Fruit fly (Drosophila melanogaster): ENCODE measurements around the gene CG31460.

Gene CG31460

DNA sequence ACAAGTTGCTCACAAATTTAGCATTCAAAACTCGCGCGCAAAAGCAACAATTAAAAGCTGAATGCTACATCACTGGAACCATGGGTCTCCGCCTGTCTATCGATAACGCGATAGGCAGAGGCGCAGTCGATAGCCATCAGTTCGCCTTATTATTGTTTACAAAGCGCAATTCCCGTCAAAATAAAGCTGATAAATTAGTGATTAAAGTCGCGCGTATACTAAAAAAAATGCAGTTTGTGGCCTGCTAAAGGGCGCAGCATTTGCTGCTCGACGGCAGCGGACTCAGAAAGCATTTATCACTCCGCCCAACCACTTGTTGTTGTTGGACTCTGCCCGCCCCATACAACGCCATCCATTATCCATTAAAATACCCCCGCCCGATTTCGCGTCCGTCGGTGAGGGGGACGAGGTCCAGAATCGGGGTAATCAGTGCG is 44.7 kb upstream of the CG31460 start, which contains the start of gene CG11737 (continued):
- TF ChIP-seq org-1 (GFP tag; optimal IDR thresholded peaks at IDR 0.05) (no peak), CG5953 (GFP tag; IDR thresholded peaks at IDR 0.05) (no peak), CG11093 (GFP tag; IDR thresholded peaks at IDR 0.05) (no peak), scrt (GFP tag; optimal IDR thresholded peaks at IDR 0.05) (peak; percentile 69), Atf3 (GFP tag; optimal IDR thresholded peaks at IDR 0.05) (no peak), ewg (GFP tag; optimal IDR thresholded peaks at IDR 0.05) (no peak), CG17912 (GFP tag; optimal IDR thresholded peaks at IDR 0.05) (no peak), CG6791 (GFP tag; IDR thresholded peaks at IDR 0.05; ENCODE audit: partially characterized antibody) (peak; percentile 82), Usf (GFP tag; optimal IDR thresholded peaks at IDR 0.05) (no peak), CG12219 (GFP tag; optimal IDR thresholded peaks at IDR 0.05) (no peak), trh (GFP tag; optimal IDR thresholded peaks at IDR 0.05) (no peak), CG14710 (tag; optimal IDR thresholded peaks at IDR 0.05) (no peak), CG18764 (GFP tag; optimal IDR thresholded peaks at IDR 0.05) (no peak), Sin3A (optimal IDR thresholded peaks at IDR 0.05) (peak; percentile 36), knrl (GFP tag; IDR thresholded peaks at IDR 0.05; ENCODE audit: partially characterized antibody) (peak; percentile 46), Mes4 (GFP tag; optimal IDR thresholded peaks at IDR 0.05) (no peak), CG8388 (GFP tag; optimal IDR thresholded peaks at IDR 0.05) (no peak), Six4 (GFP tag; optimal IDR thresholded peaks at IDR 0.05) (no peak), CG13424 (tag; optimal IDR thresholded peaks at IDR 0.05) (no peak), YL-1 (GFP tag; optimal IDR thresholded peaks at IDR 0.05) (peak; percentile 17), CG1602 (GFP tag; optimal IDR thresholded peaks at IDR 0.05) (no peak), CG33213 (GFP tag; optimal IDR thresholded peaks at IDR 0.05) (peak; percentile 1), CG17186 (GFP tag; optimal IDR thresholded peaks at IDR 0.05) (peak; percentile 81), gce (GFP tag; IDR thresholded peaks at IDR 0.05) (no peak), ase (GFP tag; IDR thresholded peaks at IDR 0.05) (no peak), inv (GFP tag; IDR thresholded peaks at IDR 0.05; ENCODE audit: partially characterized antibody) (peak; percentile 40), br (optimal IDR thresholded peaks at IDR 0.05) (no peak), CG7963 (GFP tag; IDR thresholded peaks at IDR 0.05; ENCODE audit: partially characterized antibody) (peak; percentile 60; the same call in 2 of the 3 replicates)

- TF ChIP-seq CG12769 (tag; optimal IDR thresholded peaks at IDR 0.05), result peak; percentile 33
- TF ChIP-seq CG12236 (GFP tag; optimal IDR thresholded peaks at IDR 0.05), result no peak
- no peak for TF ChIP-seq zfh2 (GFP tag; optimal IDR thresholded peaks at IDR 0.05)
- no peak for TF ChIP-seq chn (GFP tag; optimal IDR thresholded peaks at IDR 0.05)
- TF ChIP-seq grn (GFP tag; optimal IDR thresholded peaks at IDR 0.05), result peak; percentile 16
- no peak for TF ChIP-seq unpg (GFP tag; optimal IDR thresholded peaks at IDR 0.05)
- no peak for TF ChIP-seq CG7987 (GFP tag; optimal IDR thresholded peaks at IDR 0.05)
- no peak for TF ChIP-seq CG7271 (tag; optimal IDR thresholded peaks at IDR 0.05)
- no peak for TF ChIP-seq CG11247 (GFP tag; IDR thresholded peaks at IDR 0.05)
- no peak for TF ChIP-seq peb (GFP tag; IDR thresholded peaks at IDR 0.05)
- 0 out of 3 replicates have a peak, but pooled peaks have one; percentile 21 for TF ChIP-seq vnd (GFP tag; IDR thresholded peaks at IDR 0.05; ENCODE audit: partially characterized antibody)
- TF ChIP-seq ATbp (GFP tag; optimal IDR thresholded peaks at IDR 0.05), result no peak
- TF ChIP-seq cg (GFP tag; optimal IDR thresholded peaks at IDR 0.05), result no peak
- TF ChIP-seq HLH3B (GFP tag; IDR thresholded peaks at IDR 0.05), result no peak
- TF ChIP-seq GATAe (GFP tag; conservative IDR thresholded peaks at IDR 0.05), result no peak
- TF ChIP-seq CG4820 (GFP tag; optimal IDR thresholded peaks at IDR 0.05), result no peak
- TF ChIP-seq CG32767 (GFP tag; IDR thresholded peaks at IDR 0.05), result no peak
- TF ChIP-seq Hand (GFP tag; optimal IDR thresholded peaks at IDR 0.05), result no peak
- TF ChIP-seq CG2129 (GFP tag; IDR thresholded peaks at IDR 0.05; ENCODE audit: partially characterized antibody), result no peak
- no peak for TF ChIP-seq CG11695 (GFP tag; IDR thresholded peaks at IDR 0.05)
- no peak for TF ChIP-seq hbn (GFP tag; IDR thresholded peaks at IDR 0.05; ENCODE audit: partially characterized antibody)
- TF ChIP-seq phol (tag; optimal IDR thresholded peaks at IDR 0.05), result no peak
- no peak for TF ChIP-seq Bteb2 (GFP tag; optimal IDR thresholded peaks at IDR 0.05)
Observed at dm6 chr3R:8518565-8519154, 43.8 kb upstream of the CG31460 start.
